Fruit fly (Drosophila melanogaster) whole organism, embryonic: ENCODE measurements around the gene Reg-2.

Source experiments
- Antp ChIP-seq: fragments of 200-800 bp; sonication (Bioruptor generic); optimal IDR thresholded peaks from 3 replicates; lab custom pipeline; 2016; ENCODE audit warnings: missing biosample characterization, missing genetic modification characterization
- Atf6 ChIP-seq: fragments of 200-800 bp; sonication (Bioruptor generic); IDR thresholded peaks from 2 replicates; pipeline ENCODE4 v1.3.6; 2022; ENCODE audit warnings: missing biosample characterization, missing genetic modification characterization
- CG11456 ChIP-seq: fragments of 200-800 bp; sonication (Bioruptor generic); IDR thresholded peaks from 3 replicates; pipeline ENCODE4 v1.3.6; 2022; ENCODE audit warnings: missing biosample characterization, missing genetic modification characterization
- CG11560 ChIP-seq: fragments of 200-800 bp; sonication (Bioruptor generic); IDR thresholded peaks from 3 replicates; pipeline ENCODE4 v1.3.6; 2022; ENCODE audit warnings: missing biosample characterization, missing genetic modification characterization
- CG12299 ChIP-seq: fragments of 200-800 bp; sonication (Bioruptor generic); optimal IDR thresholded peaks from 2 replicates; lab custom pipeline; 2018; ENCODE audit warnings: missing biosample characterization, mild to moderate bottlenecking, missing genetic modification characterization
- CG12769 ChIP-seq: fragments of 200-800 bp; sonication (Bioruptor generic); optimal IDR thresholded peaks from 2 replicates; lab custom pipeline; 2019; ENCODE audit warnings: missing biosample characterization, mild to moderate bottlenecking, missing genetic modification characterization, moderate library complexity
- CG13894 ChIP-seq: fragments of 200-800 bp; sonication (Bioruptor generic); optimal IDR thresholded peaks from 3 replicates; lab custom pipeline; 2018; ENCODE audit warnings: missing biosample characterization, mild to moderate bottlenecking, missing genetic modification characterization, moderate library complexity
- CG14860 ChIP-seq: fragments of 200-800 bp; sonication (Bioruptor generic); IDR thresholded peaks from 3 replicates; pipeline ENCODE4 v1.3.6; 2022; ENCODE audit warnings: missing biosample characterization, missing genetic modification characterization; ENCODE audit not compliant: partially characterized antibody
- CG15514 ChIP-seq: fragments of 200-800 bp; sonication (Bioruptor generic); optimal IDR thresholded peaks from 3 replicates; lab custom pipeline; 2017; ENCODE audit warnings: missing biosample characterization, missing genetic modification characterization, mild to moderate bottlenecking, moderate library complexity, missing genetic modification reagents
- CG16779 ChIP-seq: fragments of 200-800 bp; sonication (Bioruptor generic); IDR thresholded peaks from 2 replicates; pipeline ENCODE4 v1.3.6; 2022; ENCODE audit warnings: missing biosample characterization, missing genetic modification characterization
- CG17359 ChIP-seq: fragments of 200-800 bp; sonication (Bioruptor generic); optimal IDR thresholded peaks from 3 replicates; lab custom pipeline; 2018; ENCODE audit warnings: missing biosample characterization, mild to moderate bottlenecking, missing genetic modification characterization, moderate library complexity
- CG17568 ChIP-seq: fragments of 200-800 bp; sonication (Bioruptor generic); optimal IDR thresholded peaks from 2 replicates; lab custom pipeline; 2018; ENCODE audit warnings: missing biosample characterization, mild to moderate bottlenecking, missing genetic modification characterization, moderate library complexity
- CG17829 ChIP-seq: fragments of 200-800 bp; optimal IDR thresholded peaks from 2 replicates; lab custom pipeline; 2019; ENCODE audit warnings: missing biosample characterization, mild to moderate bottlenecking, missing genetic modification characterization, moderate library complexity
- CG32767 ChIP-seq: fragments of 200-800 bp; sonication (Bioruptor generic); IDR thresholded peaks from 2 replicates; pipeline ENCODE4 v1.3.6; 2022; ENCODE audit warnings: missing biosample characterization, missing genetic modification characterization
- CG3407 ChIP-seq: fragments of 200-800 bp; sonication (Bioruptor generic); optimal IDR thresholded peaks from 2 replicates; lab custom pipeline; 2018; ENCODE audit warnings: missing biosample characterization, mild to moderate bottlenecking, missing genetic modification characterization
- CG4730 ChIP-seq: fragments of 200-800 bp; sonication (Bioruptor generic); IDR thresholded peaks from 2 replicates; pipeline ENCODE4 v1.3.6; 2022; ENCODE audit warnings: missing biosample characterization, missing genetic modification characterization
- CG6175 ChIP-seq: fragments of 200-800 bp; sonication (Bioruptor generic); IDR thresholded peaks from 3 replicates; pipeline ENCODE4 v1.3.6; 2022; ENCODE audit warnings: missing biosample characterization, missing genetic modification characterization
- CG6765 ChIP-seq: fragments of 200-800 bp; sonication (Bioruptor generic); optimal IDR thresholded peaks from 3 replicates; lab custom pipeline; 2017; ENCODE audit warnings: missing biosample characterization, mild to moderate bottlenecking, missing genetic modification characterization
- CG7786 ChIP-seq: fragments of 200-800 bp; sonication (Bioruptor generic); optimal IDR thresholded peaks from 2 replicates; lab custom pipeline; 2016; ENCODE audit warnings: missing biosample characterization, missing genetic modification characterization
- CG8765 ChIP-seq: fragments of 200-800 bp; sonication (Bioruptor generic); IDR thresholded peaks from 2 replicates; pipeline ENCODE4 v1.3.6; 2022; ENCODE audit warnings: missing biosample characterization, missing genetic modification characterization
- Ets97D ChIP-seq: fragments of 200-800 bp; sonication (Bioruptor generic); optimal IDR thresholded peaks from 3 replicates; lab custom pipeline; 2016; ENCODE audit warnings: missing biosample characterization, missing genetic modification characterization
- Fer2 ChIP-seq: fragments of 200-800 bp; sonication (Bioruptor generic); optimal IDR thresholded peaks from 2 replicates; lab custom pipeline; 2018; ENCODE audit warnings: missing biosample characterization, mild to moderate bottlenecking, missing genetic modification characterization, moderate library complexity
- Fer3 ChIP-seq: fragments of 200-800 bp; sonication (Bioruptor generic); optimal IDR thresholded peaks from 2 replicates; lab custom pipeline; 2018; ENCODE audit warnings: missing biosample characterization, mild to moderate bottlenecking, missing genetic modification characterization, moderate library complexity
- Gug ChIP-seq: fragments of 200-800 bp; sonication (Bioruptor generic); IDR thresholded peaks from 4 replicates; pipeline ENCODE4 v1.3.6; 2022; ENCODE audit warnings: missing biosample characterization, missing genetic modification characterization
- H2.0 ChIP-seq: fragments of 200-800 bp; sonication (Bioruptor generic); IDR thresholded peaks from 2 replicates; pipeline ENCODE4 v1.3.6; 2022; ENCODE audit warnings: missing biosample characterization, missing genetic modification characterization
- Hand ChIP-seq: fragments of 200-800 bp; sonication (Bioruptor generic); optimal IDR thresholded peaks from 2 replicates; lab custom pipeline; 2017; ENCODE audit warnings: mild to moderate bottlenecking, missing biosample characterization, missing genetic modification reagents, missing genetic modification characterization
- Kr ChIP-seq: fragments of 200-800 bp; sonication (Bioruptor generic); optimal IDR thresholded peaks from 2 replicates; lab custom pipeline; 2017; ENCODE audit warnings: missing biosample characterization, mild to moderate bottlenecking, missing genetic modification characterization
- NC2β ChIP-seq: fragments of 200-800 bp; sonication (Bioruptor generic); optimal IDR thresholded peaks from 2 replicates; lab custom pipeline; 2016; ENCODE audit warnings: missing biosample characterization, missing genetic modification characterization
- NfI ChIP-seq: fragments of 200-800 bp; sonication (Bioruptor generic); optimal IDR thresholded peaks from 3 replicates; lab custom pipeline; 2018; ENCODE audit warnings: missing biosample characterization, mild to moderate bottlenecking, missing genetic modification characterization, moderate library complexity
- Pdp1 ChIP-seq, 2 experiments: fragments of 200-800 bp; sonication (Bioruptor generic); optimal IDR thresholded peaks; 3 replicates each; lab custom pipeline; 2016; ENCODE audit warnings: missing biosample characterization in 2 of 2, missing genetic modification characterization in 2 of 2, mild to moderate bottlenecking in 1 of 2, moderate library complexity in 1 of 2
- Ravus ChIP-seq: fragments of 200-800 bp; sonication (Bioruptor generic); IDR thresholded peaks from 2 replicates; pipeline ENCODE4 v1.3.6; 2022; ENCODE audit warnings: missing biosample characterization, missing genetic modification characterization
- Usf ChIP-seq: fragments of 200-800 bp; sonication (Bioruptor generic); optimal IDR thresholded peaks from 2 replicates; lab custom pipeline; 2017; ENCODE audit warnings: missing genotype, missing biosample characterization, missing genetic modification characterization
- ase ChIP-seq: fragments of 200-800 bp; sonication (Bioruptor generic); IDR thresholded peaks from 3 replicates; pipeline ENCODE4 v1.3.6; 2022; ENCODE audit warnings: missing biosample characterization, missing genetic modification characterization
- bigmax ChIP-seq: fragments of 200-800 bp; sonication (Bioruptor generic); optimal IDR thresholded peaks from 2 replicates; lab custom pipeline; 2018; ENCODE audit warnings: missing biosample characterization, mild to moderate bottlenecking, missing genetic modification characterization
- danr ChIP-seq: fragments of 200-800 bp; sonication (Bioruptor generic); IDR thresholded peaks from 2 replicates; pipeline ENCODE4 v1.3.6; 2022; ENCODE audit warnings: missing biosample characterization, missing genetic modification characterization
- dmrt11E ChIP-seq: fragments of 200-800 bp; sonication (Bioruptor generic); optimal IDR thresholded peaks from 3 replicates; lab custom pipeline; 2018; ENCODE audit warnings: missing biosample characterization, mild to moderate bottlenecking, missing genetic modification characterization, moderate library complexity
- fd3F ChIP-seq: fragments of 200-800 bp; sonication (Bioruptor generic); optimal IDR thresholded peaks from 2 replicates; lab custom pipeline; 2018; ENCODE audit warnings: missing biosample characterization, mild to moderate bottlenecking, missing genetic modification characterization, moderate library complexity
- inv ChIP-seq: fragments of 200-800 bp; sonication (Bioruptor generic); IDR thresholded peaks from 2 replicates; pipeline ENCODE4 v1.3.6; 2022; ENCODE audit warnings: missing biosample characterization, missing genetic modification characterization; ENCODE audit not compliant: partially characterized antibody
- lab ChIP-seq: fragments of 200-800 bp; sonication (Bioruptor generic); optimal IDR thresholded peaks from 3 replicates; lab custom pipeline; 2017; ENCODE audit warnings: missing biosample characterization, missing genetic modification characterization, mild to moderate bottlenecking, moderate library complexity, missing genetic modification reagents
- nom ChIP-seq: fragments of 200-800 bp; sonication (Bioruptor generic); optimal IDR thresholded peaks from 2 replicates; lab custom pipeline; 2017; ENCODE audit warnings: missing biosample characterization, missing genetic modification characterization, mild to moderate bottlenecking, moderate library complexity, missing genetic modification reagents
- p53 ChIP-seq: fragments of 200-800 bp; sonication (Bioruptor generic); optimal IDR thresholded peaks from 2 replicates; lab custom pipeline; 2016; ENCODE audit warnings: missing biosample characterization, missing genetic modification characterization
- sc ChIP-seq, 3 experiments: fragments of >200 bp in 2 of 3; fragments of 200-800 bp in 1 of 3; sonication (Bioruptor generic) in 1 of 3; optimal IDR thresholded peaks; 2 replicates in 2 of 3; 3 replicates in 1 of 3; lab custom pipeline; 2017; ENCODE audit warnings: mild to moderate bottlenecking in 1 of 3, missing biosample characterization in 1 of 3, missing genetic modification characterization in 1 of 3, missing genetic modification reagents in 1 of 3
- scrt ChIP-seq: fragments of 200-800 bp; sonication (Bioruptor generic); optimal IDR thresholded peaks from 2 replicates; lab custom pipeline; 2018; ENCODE audit warnings: missing biosample characterization, mild to moderate bottlenecking, missing genetic modification characterization, moderate library complexity
- sr ChIP-seq: fragments of 200-800 bp; sonication (Bioruptor generic); IDR thresholded peaks from 3 replicates; pipeline ENCODE4 v1.3.6; 2022; ENCODE audit warnings: missing biosample characterization, missing genetic modification characterization
- sug ChIP-seq: fragments of 200-800 bp; optimal IDR thresholded peaks from 2 replicates; lab custom pipeline; 2019; ENCODE audit warnings: missing biosample characterization, mild to moderate bottlenecking, missing genetic modification characterization, moderate library complexity
- tll ChIP-seq, 2 experiments: fragments of 200-800 bp in 1 of 2; fragments of >200 bp in 1 of 2; sonication (Bioruptor generic) in 1 of 2; optimal IDR thresholded peaks; 2 replicates each; lab custom pipeline; 2017 to 2019; ENCODE audit warnings: missing biosample characterization in 2 of 2, missing genetic modification characterization in 2 of 2, mild to moderate bottlenecking in 1 of 2, moderate library complexity in 1 of 2
- tx ChIP-seq: fragments of 200-800 bp; sonication (Bioruptor generic); optimal IDR thresholded peaks from 2 replicates; lab custom pipeline; 2016; ENCODE audit warnings: missing biosample characterization, missing genetic modification characterization

Reg-2 gene

dm6 chr3L:633272-634254 is 27.2 kb upstream of the Reg-2 start (continued):
- TF ChIP-seq CG17829 (peak; percentile 90), Usf (GFP tag; lab: Kevin White, UChicago) (peak; percentile 56), tll (GFP tag; optimal IDR thresholded peaks at IDR 0.05; lab: Kevin White, UChicago) (no peak), CG11560 (tag; lab: Robert Waterston, UW) (peak; percentile 49; the same call in 1 of the 3 replicates), Fer3 (tag; lab: Kevin White, UChicago) (peak; percentile 58), Ravus (GFP tag; lab: Robert Waterston, UW) (peak; percentile 21; the same call in 1 of the 2 replicates), inv (no peak), CG12299 (tag; lab: Kevin White, UChicago) (peak; percentile 37), bigmax (GFP tag; lab: Kevin White, UChicago) (no peak), Kr (GFP tag; lab: Kevin White, UChicago) (peak; percentile 13), dmrt11E (tag; lab: Kevin White, UChicago) (peak; percentile 92), Fer2 (tag; lab: Kevin White, UChicago) (no peak), CG16779 (GFP tag; lab: Robert Waterston, UW) (no peak), CG3407 (GFP tag; lab: Kevin White, UChicago) (peak; percentile 91), Ets97D (GFP tag; lab: Kevin White, UChicago) (peak; percentile 35), Gug (GFP tag; lab: Robert Waterston, UW) (peak; percentile 81; the same call in 3 of the 4 replicates), CG17568 (GFP tag; lab: Kevin White, UChicago) (peak; percentile 50), NC2β (GFP tag; lab: Kevin White, UChicago) (peak; percentile 79), p53 (GFP tag; lab: Kevin White, UChicago) (peak; percentile 70), sc (optimal IDR thresholded peaks at IDR 0.05; lab: Kevin White, UChicago) (no peak), sc (GFP tag; optimal IDR thresholded peaks at IDR 0.05; lab: Kevin White, UChicago) (peak; percentile 88), scrt (GFP tag; lab: Kevin White, UChicago) (peak; percentile 67), H2.0 (GFP tag; lab: Robert Waterston, UW) (peak; percentile 76), nom (GFP tag; lab: Kevin White, UChicago) (no peak), Antp (peak; percentile 87), CG11456 (GFP tag; lab: Robert Waterston, UW) (peak; percentile 79), CG8765 (GFP tag; lab: Robert Waterston, UW) (peak; percentile 57; the same call in 1 of the 2 replicates), tx (peak; percentile 54), danr (GFP tag; lab: Robert Waterston, UW) (peak; percentile 54; the same call in 1 of the 2 replicates), NfI (GFP tag; lab: Kevin White, UChicago) (peak; percentile 76), CG15514 (GFP tag; lab: Kevin White, UChicago) (peak; percentile 34), ase (GFP tag; lab: Robert Waterston, UW) (peak; percentile 82), fd3F (GFP tag; lab: Kevin White, UChicago) (peak; percentile 12), CG4730 (peak; percentile 65), CG6765 (GFP tag; lab: Kevin White, UChicago) (peak; percentile 11), CG14860 (GFP tag; lab: Robert Waterston, UW) (no peak), Hand (no peak)
- TF ChIP-seq, all 482 proteins: peak for 384

dm6 chr3L:632058-632457 is 25.7 kb upstream of the Reg-2 start:
- TF ChIP-seq CG32767 (GFP tag; lab: Robert Waterston, UW) = 0 out of 2 replicates have a peak, but pooled peaks have one; percentile 11
- TF ChIP-seq CG7786 (GFP tag; lab: Kevin White, UChicago) = no peak
- TF ChIP-seq CG13894 = peak; percentile 44
- TF ChIP-seq sug (tag; lab: Kevin White, UChicago) = peak; percentile 24
- TF ChIP-seq sr (GFP tag; lab: Robert Waterston, UW) = peak; percentile 58
- peak; percentile 59 for TF ChIP-seq CG12769 (tag; lab: Kevin White, UChicago)
- TF ChIP-seq Pdp1 (GFP tag; optimal IDR thresholded peaks at IDR 0.05; lab: Kevin White, UChicago) = peak in 1 of 2 experiments; percentile 45
- peak; percentile 4 for TF ChIP-seq lab (GFP tag; lab: Kevin White, UChicago)
- no peak for TF ChIP-seq CG17359 (tag; lab: Kevin White, UChicago)
- peak; percentile 12; the same call in 1 of the 2 replicates for TF ChIP-seq Atf6 (GFP tag; lab: Robert Waterston, UW)
- peak; percentile 58; the same call in 1 of the 3 replicates for TF ChIP-seq CG6175 (GFP tag; lab: Robert Waterston, UW)
